Worm (Caenorhabditis elegans) whole organism, late embryonic: Measurements from ENCODE around the gene ilkp-1.

Experiments
- K09A11.1 ChIP-seq: sonication (generic microtip); optimal IDR thresholded peaks from 2 replicates; lab custom pipeline; 2017; ENCODE audit warnings: antibody characterized with exemption, mild to moderate bottlenecking, missing genetic modification characterization, missing compliant biosample characterization; ENCODE audit not compliant: insufficient read depth
- T23F11.4 ChIP-seq: fragments of 200-800 bp; sonication (Bioruptor generic); optimal IDR thresholded peaks from 2 replicates; lab custom pipeline; 2018; ENCODE audit warnings: mild to moderate bottlenecking, missing genetic modification characterization, missing compliant biosample characterization
- ceh-14 ChIP-seq: sonication (generic microtip); optimal IDR thresholded peaks from 2 replicates; lab custom pipeline; 2016; ENCODE audit warnings: missing genotype, missing genetic modification characterization, missing compliant biosample characterization
- ceh-18 ChIP-seq: sonication (generic microtip); optimal IDR thresholded peaks from 2 replicates; lab custom pipeline; 2016; ENCODE audit warnings: missing genetic modification characterization, missing compliant biosample characterization
- ceh-2 ChIP-seq: sonication (generic microtip); optimal IDR thresholded peaks from 2 replicates; lab custom pipeline; 2016; ENCODE audit warnings: missing genotype, missing genetic modification characterization, missing compliant biosample characterization
- ceh-34 ChIP-seq: sonication (generic microtip); optimal IDR thresholded peaks from 2 replicates; lab custom pipeline; 2016; ENCODE audit warnings: mild to moderate bottlenecking, missing genetic modification characterization, missing compliant biosample characterization
- ceh-48 ChIP-seq: sonication (generic microtip); optimal IDR thresholded peaks from 2 replicates; lab custom pipeline; 2016; ENCODE audit warnings: missing genetic modification characterization, inconsistent platforms, missing compliant biosample characterization
- ceh-6 ChIP-seq: fragments of 200-800 bp; sonication (Bioruptor generic); optimal IDR thresholded peaks from 2 replicates; lab custom pipeline; 2018; ENCODE audit warnings: mild to moderate bottlenecking, missing genetic modification characterization, missing compliant biosample characterization
- ceh-9 ChIP-seq: sonication (generic microtip); optimal IDR thresholded peaks from 2 replicates; lab custom pipeline; 2016; ENCODE audit warnings: mild to moderate bottlenecking, missing genetic modification characterization, inconsistent platforms, missing compliant biosample characterization
- che-1 ChIP-seq: sonication (generic microtip); optimal IDR thresholded peaks from 2 replicates; lab custom pipeline; 2016; ENCODE audit warnings: mild to moderate bottlenecking, missing genetic modification characterization, missing compliant biosample characterization
- dmd-4 ChIP-seq: sonication (generic microtip); optimal IDR thresholded peaks from 2 replicates; lab custom pipeline; 2016; ENCODE audit warnings: borderline replicate concordance, missing genetic modification characterization, missing compliant biosample characterization
- dve-1 ChIP-seq: sonication (generic microtip); optimal IDR thresholded peaks from 2 replicates; lab custom pipeline; 2017; ENCODE audit warnings: antibody characterized with exemption, mild to moderate bottlenecking, missing genetic modification characterization, missing compliant biosample characterization
- elt-2 ChIP-seq: sonication (generic microtip); optimal IDR thresholded peaks from 2 replicates; lab custom pipeline; 2016; ENCODE audit warnings: missing genetic modification reagents, missing genetic modification characterization, missing compliant biosample characterization
- elt-4 ChIP-seq: sonication (generic microtip); optimal IDR thresholded peaks from 2 replicates; lab custom pipeline; 2016; ENCODE audit warnings: missing genetic modification characterization, missing compliant biosample characterization
- eyg-1 ChIP-seq: sonication (generic microtip); optimal IDR thresholded peaks from 2 replicates; lab custom pipeline; 2016; ENCODE audit warnings: missing genotype, missing genetic modification characterization, missing compliant biosample characterization
- fax-1 ChIP-seq: sonication (generic microtip); optimal IDR thresholded peaks from 2 replicates; lab custom pipeline; 2016; ENCODE audit warnings: missing genotype, missing genetic modification characterization, missing compliant biosample characterization
- fkh-10 ChIP-seq: fragments of 150-350 bp; optimal IDR thresholded peaks from 2 replicates; lab custom pipeline; 2014; ENCODE audit warnings: missing biosample characterization, missing genetic modification reagents, missing genetic modification characterization
- hlh-13 ChIP-seq: fragments of 200-800 bp; sonication (Bioruptor generic); optimal IDR thresholded peaks from 2 replicates; lab custom pipeline; 2018; ENCODE audit warnings: mild to moderate bottlenecking, missing genetic modification characterization, missing compliant biosample characterization
- hlh-30 ChIP-seq: sonication (generic microtip); optimal IDR thresholded peaks from 2 replicates; lab custom pipeline; 2017; ENCODE audit warnings: antibody characterized with exemption, missing genetic modification characterization, missing compliant biosample characterization; ENCODE audit not compliant: insufficient read depth
- hlh-6 ChIP-seq: sonication (generic microtip); optimal IDR thresholded peaks from 2 replicates; lab custom pipeline; 2016; ENCODE audit warnings: missing genotype, missing genetic modification characterization, missing compliant biosample characterization
- hlh-8 ChIP-seq: sonication (generic microtip); optimal IDR thresholded peaks from 2 replicates; lab custom pipeline; 2016; ENCODE audit warnings: missing genotype, missing genetic modification characterization, missing compliant biosample characterization
- lim-6 ChIP-seq: sonication (generic microtip); optimal IDR thresholded peaks from 2 replicates; lab custom pipeline; 2016; ENCODE audit warnings: missing genetic modification characterization, missing compliant biosample characterization
- madf-2 ChIP-seq: sonication (generic microtip); optimal IDR thresholded peaks from 2 replicates; lab custom pipeline; 2017; ENCODE audit warnings: missing genetic modification characterization, missing compliant biosample characterization
- nhr-11 ChIP-seq: fragments of 150-350 bp; optimal IDR thresholded peaks from 2 replicates; lab custom pipeline; 2014; ENCODE audit warnings: missing biosample characterization, missing genetic modification characterization
- npax-4 ChIP-seq: sonication (generic microtip); optimal IDR thresholded peaks from 2 replicates; lab custom pipeline; 2016; ENCODE audit warnings: missing genetic modification characterization, missing compliant biosample characterization
- pag-3 ChIP-seq: sonication (generic microtip); optimal IDR thresholded peaks from 2 replicates; lab custom pipeline; 2016; ENCODE audit warnings: missing compliant biosample characterization, missing genetic modification characterization, borderline replicate concordance
- pax-1 ChIP-seq: fragments of 150-350 bp; optimal IDR thresholded peaks from 2 replicates; lab custom pipeline; 2014; ENCODE audit warnings: missing biosample characterization, missing genetic modification characterization
- pha-4 ChIP-seq: fragments of 150-350 bp; optimal IDR thresholded peaks from 2 replicates; lab custom pipeline; 2018; ENCODE audit warnings: missing biosample characterization, missing genetic modification reagents, missing genetic modification characterization
- pros-1 ChIP-seq: fragments of 150-350 bp; optimal IDR thresholded peaks from 2 replicates; lab custom pipeline; 2014; ENCODE audit warnings: missing biosample characterization, missing genetic modification reagents, missing genetic modification characterization
- sox-2 ChIP-seq: fragments of 200-800 bp; sonication (Bioruptor generic); IDR thresholded peaks from 2 replicates; pipeline ENCODE4 v1.3.6; 2022; ENCODE audit warnings: missing genetic modification reagents, missing genetic modification characterization, missing compliant biosample characterization
- tbx-2 ChIP-seq: sonication (generic microtip); optimal IDR thresholded peaks from 2 replicates; lab custom pipeline; 2016; ENCODE audit warnings: missing genetic modification characterization, missing compliant biosample characterization
- tbx-7 ChIP-seq: sonication (generic microtip); optimal IDR thresholded peaks from 2 replicates; lab custom pipeline; 2016; ENCODE audit warnings: missing genotype, missing genetic modification characterization, missing compliant biosample characterization
- ttx-3 ChIP-seq: sonication (generic microtip); optimal IDR thresholded peaks from 2 replicates; lab custom pipeline; 2016; ENCODE audit warnings: missing genetic modification reagents, missing genetic modification characterization, missing compliant biosample characterization
- unc-42 ChIP-seq: sonication (generic microtip); optimal IDR thresholded peaks from 2 replicates; lab custom pipeline; 2016; ENCODE audit warnings: missing genotype, missing genetic modification characterization, missing compliant biosample characterization
- unc-55 ChIP-seq: sonication (generic microtip); optimal IDR thresholded peaks from 2 replicates; lab custom pipeline; 2017; ENCODE audit warnings: missing biosample characterization, missing genetic modification reagents, missing genetic modification characterization

Gene ilkp-1

DNA sequence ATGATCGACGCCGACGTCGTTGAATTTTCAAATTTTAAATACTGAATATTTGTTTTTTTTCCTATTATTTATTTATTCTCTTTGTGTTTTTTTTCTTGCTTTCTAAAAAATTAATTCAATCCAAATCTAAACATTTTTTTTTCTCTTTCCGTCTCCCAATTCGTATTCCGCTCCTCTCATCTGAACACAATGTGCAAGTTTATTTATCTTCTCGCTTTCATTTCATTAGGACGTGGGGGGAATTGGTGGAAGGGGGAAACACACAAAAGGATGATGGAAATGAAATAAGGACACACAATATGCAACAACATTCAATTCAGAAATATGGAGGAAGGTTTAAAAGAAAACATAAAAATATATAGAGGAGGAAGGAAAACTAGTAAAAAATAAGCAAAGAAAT is 22.3 kb upstream of the ilkp-1 start:
- TF ChIP-seq ceh-14 (no peak), unc-42 (peak; percentile 48), eyg-1 (tag; lab: Kevin White, UChicago) (no peak), che-1 (no peak), ceh-9 (tag; lab: Kevin White, UChicago) (no peak), pha-4 (tag; lab: Kevin White, UChicago) (no peak)

DNA sequence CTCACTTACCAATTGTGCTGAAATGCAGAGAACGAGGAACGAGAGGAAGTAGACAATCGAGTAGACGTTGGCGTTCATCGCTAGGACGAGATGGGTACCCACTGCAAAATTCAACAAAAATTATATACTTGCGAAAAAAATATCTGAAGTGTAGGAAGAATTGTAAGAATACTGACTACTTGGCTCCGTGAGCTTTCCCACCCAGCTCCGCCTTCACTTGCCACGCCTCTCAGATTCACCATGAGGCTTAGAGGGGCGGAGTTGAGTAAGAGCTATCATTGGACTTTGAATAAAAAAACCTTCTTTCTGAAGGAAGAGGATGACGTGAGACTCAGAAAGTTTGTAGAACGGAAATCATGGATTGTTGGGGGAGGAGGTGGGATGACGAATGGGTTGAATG is 19.8 kb upstream of the ilkp-1 start, which contains the start of gene nlp-18:
TSS of gene nlp-18 (minus strand) at position 101 of the 400 bp plus-strand sequence.
- TF ChIP-seq pros-1 (tag; lab: Kevin White, UChicago) (no peak), npax-4 (tag; lab: Kevin White, UChicago) (no peak), dve-1 (tag; lab: Kevin White, UChicago) (no peak), ceh-48 (tag; lab: Kevin White, UChicago) (no peak), hlh-13 (GFP tag; lab: Kevin White, UChicago) (no peak), ceh-34 (tag; lab: Kevin White, UChicago) (no peak)

DNA sequence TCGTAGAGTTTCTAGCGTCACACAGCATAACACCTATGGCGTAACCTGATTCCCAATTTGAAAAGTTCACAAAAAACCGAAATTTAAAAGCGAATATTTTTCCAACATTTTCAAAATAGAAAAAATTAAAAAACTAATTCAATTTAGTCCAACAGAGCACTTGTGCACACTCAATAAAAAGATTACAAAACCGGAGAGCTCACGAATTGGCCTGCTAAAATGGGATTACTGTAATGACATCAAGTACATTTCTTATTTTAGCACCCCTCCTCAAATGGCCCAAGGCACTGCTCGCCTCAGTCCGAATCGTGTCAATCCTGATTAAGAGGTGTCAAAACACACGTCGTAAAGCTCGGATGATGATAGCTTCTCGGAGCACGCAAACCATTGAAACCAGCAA is 17.2 kb upstream of the ilkp-1 start:
- TF ChIP-seq unc-42 (peak; percentile 79), nhr-11 (no peak)

ce11 chrII:11035774-11036173 is 14.3 kb upstream of the ilkp-1 start, which contains the start of gene srlf-15:
TSS of gene srlf-15 (plus strand) at chrII:11036074.
- no peak for TF ChIP-seq tbx-2 (tag; lab: Kevin White, UChicago)
- no peak for TF ChIP-seq K09A11.1 (tag; lab: Kevin White, UChicago)
- TF ChIP-seq T23F11.4 (GFP tag; lab: Kevin White, UChicago) = no peak
- TF ChIP-seq hlh-8 (tag; lab: Kevin White, UChicago) = no peak
- no peak for TF ChIP-seq hlh-6 (tag; lab: Kevin White, UChicago)
- TF ChIP-seq hlh-30 = no peak
- TF ChIP-seq fkh-10 (GFP tag; lab: Kevin White, UChicago) = no peak

DNA sequence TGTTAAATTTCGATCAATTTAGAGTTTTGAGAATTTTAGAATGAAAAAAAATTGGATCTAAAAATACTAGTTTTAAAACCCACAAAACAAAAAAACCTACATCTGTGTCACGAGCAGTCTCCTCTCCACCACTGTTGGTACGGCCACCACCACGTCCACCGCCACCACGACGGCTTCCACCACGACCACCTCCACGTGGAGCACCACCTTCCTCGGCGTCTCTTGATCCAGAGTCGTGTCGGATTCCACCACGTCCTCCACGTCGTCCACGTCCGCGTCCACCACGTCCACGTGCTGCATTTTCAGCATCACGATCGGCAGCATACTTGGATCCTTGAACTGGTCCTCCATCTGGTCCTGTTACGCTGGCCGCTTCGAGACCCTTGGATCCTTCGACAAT is 9.9 kb upstream of the ilkp-1 start:
- no peak for TF ChIP-seq elt-4 (tag; lab: Kevin White, UChicago)
- TF ChIP-seq ceh-18 (tag; lab: Kevin White, UChicago) = no peak
- no peak for TF ChIP-seq fax-1 (tag; lab: Kevin White, UChicago)
- TF ChIP-seq dmd-4 (tag; lab: Kevin White, UChicago) = no peak
- TF ChIP-seq unc-55 (GFP tag; lab: Kevin White, UChicago) = no peak
- no peak for TF ChIP-seq pax-1 (tag; lab: Kevin White, UChicago)
- TF ChIP-seq pag-3 = no peak
- no peak for TF ChIP-seq npax-4 (tag; lab: Kevin White, UChicago)
- no peak for TF ChIP-seq T23F11.4 (GFP tag; lab: Kevin White, UChicago)
- TF ChIP-seq ceh-2 (tag; lab: Kevin White, UChicago) = no peak
- no peak for TF ChIP-seq lim-6 (tag; lab: Kevin White, UChicago)
- no peak for TF ChIP-seq tbx-7 (tag; lab: Kevin White, UChicago)
- TF ChIP-seq che-1 = no peak
- no peak for TF ChIP-seq ttx-3
- TF ChIP-seq sox-2 (GFP tag; lab: Robert Waterston, UW) = no peak
- no peak for TF ChIP-seq hlh-13 (GFP tag; lab: Kevin White, UChicago)
- no peak for TF ChIP-seq ceh-6 (GFP tag; lab: Kevin White, UChicago)
- no peak for TF ChIP-seq elt-2
- no peak for TF ChIP-seq madf-2 (tag; lab: Kevin White, UChicago)
